Fruit fly (Drosophila melanogaster) whole organism, adult: ENCODE results near the gene Pop5.

ENCODE experiments used
- CG11617 ChIP-seq: fragments of 200-800 bp; sonication (Bioruptor generic); optimal IDR thresholded peaks from 2 replicates; lab custom pipeline; 2017; ENCODE audit warnings: mild to moderate bottlenecking, missing biosample characterization, missing genetic modification reagents, missing genetic modification characterization
- CG12768 ChIP-seq: fragments of 200-800 bp; sonication (Bioruptor generic); optimal IDR thresholded peaks from 2 replicates; lab custom pipeline; 2017; ENCODE audit warnings: missing biosample characterization, missing genetic modification characterization, mild to moderate bottlenecking, moderate library complexity, missing genetic modification reagents
- CG14711 ChIP-seq: fragments of 200-800 bp; sonication (Bioruptor generic); optimal IDR thresholded peaks from 2 replicates; lab custom pipeline; 2018; ENCODE audit warnings: missing biosample characterization, mild to moderate bottlenecking, missing genetic modification characterization, moderate library complexity
- CG1620 ChIP-seq: fragments of 200-800 bp; sonication (Bioruptor generic); optimal IDR thresholded peaks from 2 replicates; lab custom pipeline; 2016; ENCODE audit warnings: missing biosample characterization, missing genetic modification characterization
- CG33017 ChIP-seq: fragments of 200-800 bp; sonication (Bioruptor generic); optimal IDR thresholded peaks from 2 replicates; lab custom pipeline; 2018; ENCODE audit warnings: missing biosample characterization, mild to moderate bottlenecking, missing genetic modification characterization, moderate library complexity
- CG5204 ChIP-seq: fragments of 200-800 bp; sonication (Bioruptor generic); optimal IDR thresholded peaks from 2 replicates; lab custom pipeline; 2016; ENCODE audit warnings: missing biosample characterization, missing genetic modification characterization
- CG7045 ChIP-seq: fragments of 200-800 bp; sonication (Bioruptor generic); optimal IDR thresholded peaks from 2 replicates; lab custom pipeline; 2017; ENCODE audit warnings: missing biosample characterization, mild to moderate bottlenecking, missing genetic modification characterization
- CG7101 ChIP-seq: fragments of 200-800 bp; sonication (Bioruptor generic); optimal IDR thresholded peaks from 2 replicates; lab custom pipeline; 2018; ENCODE audit warnings: missing biosample characterization, mild to moderate bottlenecking, missing genetic modification characterization, moderate library complexity
- Clk ChIP-seq: fragments of 200-800 bp; sonication (Bioruptor generic); optimal IDR thresholded peaks from 2 replicates; lab custom pipeline; 2017; ENCODE audit warnings: missing biosample characterization, missing genetic modification characterization
- Crg-1 ChIP-seq: fragments of 200-800 bp; sonication (Bioruptor generic); optimal IDR thresholded peaks from 2 replicates; lab custom pipeline; 2016; ENCODE audit warnings: missing biosample characterization, missing genetic modification characterization
- Hr96 ChIP-seq: fragments of 200-800 bp; sonication (Bioruptor generic); optimal IDR thresholded peaks from 2 replicates; lab custom pipeline; 2016; ENCODE audit warnings: missing biosample characterization, missing genetic modification characterization
- Mnt ChIP-seq: fragments of 200-800 bp; sonication (Bioruptor generic); optimal IDR thresholded peaks from 2 replicates; lab custom pipeline; 2016; ENCODE audit warnings: missing biosample characterization, mild to moderate bottlenecking, missing genetic modification characterization
- bab1 ChIP-seq: fragments of 200-800 bp; sonication (Bioruptor generic); optimal IDR thresholded peaks from 3 replicates; lab custom pipeline; 2019; ENCODE audit warnings: missing biosample characterization, mild to moderate bottlenecking, missing genetic modification characterization, moderate library complexity
- cic ChIP-seq: fragments of 200-800 bp; sonication (Bioruptor generic); optimal IDR thresholded peaks from 2 replicates; lab custom pipeline; 2017; ENCODE audit warnings: missing biosample characterization, mild to moderate bottlenecking, missing genetic modification characterization, moderate library complexity
- cnc ChIP-seq, 2 experiments: fragments of >200 bp; optimal IDR thresholded peaks; 2 replicates each; lab custom pipeline; 2017
- kay ChIP-seq: fragments of 200-800 bp; sonication (Bioruptor generic); peaks from one replicate; lab custom pipeline; 2016; ENCODE audit warnings: missing biosample characterization, missing genetic modification characterization, borderline replicate concordance
- ovo ChIP-seq: fragments of 200-800 bp; sonication (Bioruptor generic); optimal IDR thresholded peaks from 2 replicates; lab custom pipeline; 2016; ENCODE audit warnings: missing biosample characterization, missing genetic modification characterization
- pad ChIP-seq: fragments of 200-800 bp; sonication (Bioruptor generic); optimal IDR thresholded peaks from 3 replicates; lab custom pipeline; 2017; ENCODE audit warnings: missing biosample characterization, missing genetic modification characterization, mild to moderate bottlenecking, moderate library complexity, missing genetic modification reagents
- tj ChIP-seq: fragments of 200-800 bp; sonication (Bioruptor generic); optimal IDR thresholded peaks from 3 replicates; lab custom pipeline; 2017; ENCODE audit warnings: missing biosample characterization, mild to moderate bottlenecking, missing genetic modification characterization, moderate library complexity
- toe ChIP-seq: fragments of 200-800 bp; sonication (Bioruptor generic); optimal IDR thresholded peaks from 2 replicates; lab custom pipeline; 2016; ENCODE audit warnings: missing biosample characterization, missing genetic modification characterization

Gene Pop5

DNA sequence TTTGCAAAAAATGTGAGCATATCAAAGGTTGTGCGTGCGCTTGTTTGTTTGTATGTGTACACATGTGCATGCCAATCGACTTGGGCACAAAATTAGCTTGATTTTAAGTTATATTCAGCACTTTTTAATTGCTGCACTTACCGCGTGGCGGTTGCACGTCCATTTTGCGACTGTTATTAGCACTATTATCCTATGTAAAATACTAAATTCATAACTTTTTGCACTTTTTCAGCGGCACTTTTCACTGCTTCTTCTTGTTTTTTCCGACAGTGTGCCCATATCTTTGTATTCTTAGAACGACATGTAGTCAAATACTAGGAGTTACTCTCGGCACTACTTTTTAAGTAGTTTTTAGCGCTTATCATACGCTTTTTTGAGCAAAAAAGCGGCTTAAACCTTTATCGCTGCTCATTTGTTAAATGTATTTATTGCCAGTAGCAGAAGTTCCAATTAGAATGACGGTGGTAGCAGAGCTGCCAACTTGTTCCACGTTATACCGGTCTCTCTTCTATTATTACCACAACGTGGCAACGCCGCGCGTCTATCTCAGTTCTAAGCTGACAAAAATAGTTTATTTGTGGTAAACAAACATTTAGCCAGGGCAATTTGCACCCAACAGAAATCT is 2.4 kb downstream of the Pop5 start, which contains the start of the genes scaf6 and Papst2:
Gene scaf6, minus strand, starts transcription at position 278 of the 625 bp plus-strand sequence.
Gene Papst2, plus strand, starts transcription at position 501 of the 625 bp plus-strand sequence.
- TF ChIP-seq Hr96 (no peak), CG5204 (GFP tag; lab: Kevin White, UChicago) (no peak), Clk (GFP tag; lab: Kevin White, UChicago) (no peak), Mnt (peak; percentile 84), cnc (optimal IDR thresholded peaks at IDR 0.05; lab: Kevin White, UChicago) (no peak), CG14711 (tag; lab: Kevin White, UChicago) (peak; percentile 41), cic (GFP tag; lab: Kevin White, UChicago) (no peak), ovo (GFP tag; lab: Kevin White, UChicago) (no peak), CG12768 (no peak), CG11617 (GFP tag; lab: Kevin White, UChicago) (peak; percentile 42), CG7045 (GFP tag; lab: Kevin White, UChicago) (no peak), Crg-1 (no peak), CG7101 (tag; lab: Kevin White, UChicago) (peak; percentile 4), CG1620 (GFP tag; lab: Kevin White, UChicago) (peak; percentile 28), CG33017 (tag; lab: Kevin White, UChicago) (no peak), kay (no peak), tj (no peak), bab1 (no peak), toe (GFP tag; lab: Kevin White, UChicago) (no peak), pad (GFP tag; lab: Kevin White, UChicago) (no peak)

DNA sequence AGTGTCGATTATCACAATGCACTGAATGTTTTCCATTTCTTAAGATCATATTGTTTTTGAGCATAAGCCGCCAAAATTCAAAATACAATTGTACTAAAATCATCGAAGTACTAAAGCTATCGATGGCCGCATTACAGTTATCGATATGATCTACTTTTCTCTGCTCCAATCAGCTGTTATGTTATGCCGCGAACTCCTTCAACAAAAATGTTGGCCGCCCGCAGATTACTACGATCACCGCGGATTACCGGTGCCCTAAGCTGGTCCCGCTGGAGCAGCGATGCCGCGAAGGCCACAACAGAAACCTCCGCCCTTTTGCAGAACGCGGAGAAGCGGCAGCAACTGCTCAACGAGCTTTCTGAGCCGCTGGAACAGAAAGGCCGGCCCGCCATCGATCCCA is 9.3 kb downstream of the Pop5 start, which contains the start of gene beg:
Gene beg, plus strand, starts transcription at position 177 of the 400 bp plus-strand sequence.
- TF ChIP-seq tj, result no peak
- no peak for TF ChIP-seq CG7101 (tag; lab: Kevin White, UChicago)
- TF ChIP-seq CG1620 (GFP tag; lab: Kevin White, UChicago), result no peak
- no peak for TF ChIP-seq CG14711 (tag; lab: Kevin White, UChicago)
- TF ChIP-seq CG5204 (GFP tag; lab: Kevin White, UChicago), result no peak
- TF ChIP-seq CG7045 (GFP tag; lab: Kevin White, UChicago), result no peak
- TF ChIP-seq Mnt, result no peak
- no peak for TF ChIP-seq cnc (optimal IDR thresholded peaks at IDR 0.05; lab: Kevin White, UChicago)

DNA sequence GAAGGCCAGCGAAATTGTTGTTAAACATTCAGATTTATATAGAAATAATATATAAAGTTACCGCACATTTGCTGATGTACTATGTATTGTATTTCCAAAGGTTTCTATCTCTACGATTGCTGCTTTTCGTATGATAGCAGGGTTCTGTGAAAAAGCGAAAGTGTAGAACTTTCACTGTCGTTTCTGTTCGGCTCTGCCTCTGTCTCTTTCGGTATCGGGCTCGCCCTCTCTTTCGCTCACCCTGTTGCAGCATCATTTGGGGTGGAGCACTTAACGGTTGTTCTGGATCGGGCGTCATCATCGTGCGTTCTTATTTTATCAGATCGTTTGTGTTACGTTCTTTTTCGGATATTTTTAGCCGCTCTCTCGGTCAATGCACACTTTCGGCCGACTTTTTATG is 11.5 kb downstream of the Pop5 start:
- no peak for TF ChIP-seq CG7045 (GFP tag; lab: Kevin White, UChicago)
- TF ChIP-seq pad (GFP tag; lab: Kevin White, UChicago), result no peak
- no peak for TF ChIP-seq tj
- no peak for TF ChIP-seq CG5204 (GFP tag; lab: Kevin White, UChicago)
- TF ChIP-seq cic (GFP tag; lab: Kevin White, UChicago), result no peak
- no peak for TF ChIP-seq CG1620 (GFP tag; lab: Kevin White, UChicago)
- TF ChIP-seq CG14711 (tag; lab: Kevin White, UChicago), result no peak
- TF ChIP-seq ovo (GFP tag; lab: Kevin White, UChicago), result no peak
- no peak for TF ChIP-seq kay
- TF ChIP-seq Clk (GFP tag; lab: Kevin White, UChicago), result no peak
- no peak for TF ChIP-seq toe (GFP tag; lab: Kevin White, UChicago)

DNA sequence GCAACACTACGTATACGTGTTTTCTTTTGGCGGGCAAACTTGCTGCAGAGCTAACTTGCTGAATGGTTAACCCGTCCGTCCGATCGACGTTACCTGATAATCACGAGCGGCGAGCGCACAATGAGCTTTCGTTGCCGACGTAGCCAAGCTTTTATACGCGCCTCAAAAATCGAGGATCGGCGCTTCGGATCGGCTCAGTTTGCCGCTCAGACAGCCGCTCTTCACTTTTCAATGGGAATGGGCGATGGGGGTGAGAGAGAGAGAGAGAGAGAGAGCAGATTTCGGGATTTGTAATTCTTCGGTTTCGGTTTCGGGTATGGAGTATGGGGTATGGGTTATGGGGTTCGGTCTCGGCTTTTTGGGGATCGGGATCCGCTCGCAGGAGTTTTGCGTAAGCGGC is 12.9 kb downstream of the Pop5 start, which contains the start of gene Ilp8:
Gene Ilp8, minus strand, starts transcription at position 110 of the 400 bp plus-strand sequence.
- TF ChIP-seq tj (no peak), cic (GFP tag; lab: Kevin White, UChicago) (no peak), CG7101 (tag; lab: Kevin White, UChicago) (no peak), CG1620 (GFP tag; lab: Kevin White, UChicago) (no peak), toe (GFP tag; lab: Kevin White, UChicago) (no peak), Mnt (no peak), Crg-1 (no peak), cnc (optimal IDR thresholded peaks at IDR 0.05; lab: Kevin White, UChicago) (no peak), bab1 (no peak), CG12768 (no peak), CG33017 (tag; lab: Kevin White, UChicago) (no peak), CG7045 (GFP tag; lab: Kevin White, UChicago) (no peak), Hr96 (no peak), pad (GFP tag; lab: Kevin White, UChicago) (no peak), CG11617 (GFP tag; lab: Kevin White, UChicago) (no peak), CG14711 (tag; lab: Kevin White, UChicago) (no peak), Clk (GFP tag; lab: Kevin White, UChicago) (no peak), kay (no peak), CG5204 (GFP tag; lab: Kevin White, UChicago) (no peak), ovo (GFP tag; lab: Kevin White, UChicago) (no peak)

DNA sequence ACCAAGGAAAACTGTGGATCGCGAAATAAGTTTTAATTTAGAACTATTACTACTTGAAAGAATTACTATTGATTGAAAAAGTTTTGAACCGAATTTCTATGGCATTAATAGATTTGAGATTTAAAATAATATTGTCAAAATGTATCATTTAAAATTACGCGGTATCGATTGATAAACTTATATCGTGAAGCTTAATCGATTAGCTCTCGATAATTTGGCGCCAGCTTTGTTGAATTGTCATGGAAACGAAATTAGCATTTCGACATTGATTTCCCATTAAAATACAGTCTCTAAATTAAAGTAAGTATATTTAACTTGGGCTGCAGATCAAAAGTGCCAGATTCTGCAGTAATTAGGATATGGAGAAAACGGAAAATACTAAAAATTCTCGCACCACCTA is 17.5 kb downstream of the Pop5 start, which contains the start of gene CG7730:
Gene CG7730, plus strand, starts transcription at position 206 of the 400 bp plus-strand sequence.
- TF ChIP-seq bab1 (no peak), tj (no peak), CG5204 (GFP tag; lab: Kevin White, UChicago) (no peak), Hr96 (no peak), CG12768 (no peak), Crg-1 (no peak), toe (GFP tag; lab: Kevin White, UChicago) (no peak), Clk (GFP tag; lab: Kevin White, UChicago) (no peak)

DNA sequence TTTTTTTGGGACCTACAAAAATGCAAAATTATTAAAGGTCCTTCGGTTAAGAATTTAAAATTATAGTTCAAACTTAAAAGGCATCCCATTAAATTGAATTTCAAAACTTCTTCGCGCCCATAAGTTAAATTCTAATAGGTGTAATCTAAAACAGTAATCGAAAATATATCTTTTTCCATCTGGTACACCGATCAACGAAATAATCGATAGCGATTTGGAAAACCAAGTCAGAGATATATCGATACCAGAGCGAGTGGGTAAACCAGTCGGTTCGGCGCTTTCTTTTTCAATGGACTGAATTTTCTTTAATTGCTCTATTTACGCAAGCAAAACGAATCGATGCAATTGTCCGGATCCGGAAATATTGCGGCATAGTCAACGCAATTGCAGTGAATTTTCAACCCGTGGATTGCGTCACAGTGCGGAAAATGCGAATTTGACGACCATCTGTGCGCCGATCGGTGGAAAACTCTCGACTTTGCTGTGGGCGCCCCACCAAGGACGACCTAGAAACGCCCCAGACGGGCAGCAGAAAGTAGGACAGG is 20.7 kb downstream of the Pop5 start, which contains the start of gene Fit2:
Gene Fit2, plus strand, starts transcription at position 234 of the 545 bp plus-strand sequence.
- TF ChIP-seq Mnt, result no peak
- TF ChIP-seq CG12768, result no peak
- no peak for TF ChIP-seq ovo (GFP tag; lab: Kevin White, UChicago)
- no peak for TF ChIP-seq cic (GFP tag; lab: Kevin White, UChicago)
- TF ChIP-seq kay, result no peak
